Fruit fly (Drosophila melanogaster) whole organism, embryonic: ENCODE data around the gene CG16984.

Source experiments
- Atf-2 ChIP-seq: fragments of 200-800 bp; sonication (Bioruptor generic); optimal IDR thresholded peaks from 2 replicates; lab custom pipeline; 2016; ENCODE audit warnings: missing biosample characterization, missing genetic modification characterization
- Blimp-1 ChIP-seq: fragments of 200-800 bp; sonication (Bioruptor generic); optimal IDR thresholded peaks from 3 replicates; lab custom pipeline; 2018; ENCODE audit warnings: missing biosample characterization, missing genetic modification characterization, mild to moderate bottlenecking, moderate library complexity, missing genetic modification reagents
- CG10267 ChIP-seq: fragments of 200-800 bp; sonication (Bioruptor generic); optimal IDR thresholded peaks from 2 replicates; lab custom pipeline; 2018; ENCODE audit warnings: missing biosample characterization, mild to moderate bottlenecking, missing genetic modification characterization, moderate library complexity
- CG11456 ChIP-seq: fragments of 200-800 bp; sonication (Bioruptor generic); IDR thresholded peaks from 3 replicates; pipeline ENCODE4 v1.3.6; 2022; ENCODE audit warnings: missing biosample characterization, missing genetic modification characterization
- CG11504 ChIP-seq: fragments of 200-800 bp; sonication (Bioruptor generic); optimal IDR thresholded peaks from 3 replicates; lab custom pipeline; 2019; ENCODE audit warnings: missing biosample characterization, mild to moderate bottlenecking, missing genetic modification characterization, moderate library complexity
- CG12391 ChIP-seq: fragments of 200-800 bp; sonication (Bioruptor generic); optimal IDR thresholded peaks from 3 replicates; lab custom pipeline; 2018; ENCODE audit warnings: missing biosample characterization, mild to moderate bottlenecking, missing genetic modification characterization, moderate library complexity
- CG12769 ChIP-seq: fragments of 200-800 bp; sonication (Bioruptor generic); optimal IDR thresholded peaks from 2 replicates; lab custom pipeline; 2019; ENCODE audit warnings: missing biosample characterization, mild to moderate bottlenecking, missing genetic modification characterization, moderate library complexity
- CG14667 ChIP-seq: fragments of 200-800 bp; sonication (Bioruptor generic); IDR thresholded peaks from 2 replicates; pipeline ENCODE4 v1.3.6; 2022; ENCODE audit warnings: missing biosample characterization, missing genetic modification characterization
- CG15073 ChIP-seq: fragments of 200-800 bp; sonication (Bioruptor generic); optimal IDR thresholded peaks from 2 replicates; lab custom pipeline; 2016; ENCODE audit warnings: missing biosample characterization, missing genetic modification characterization
- CG15696 ChIP-seq: fragments of 200-800 bp; sonication (Bioruptor generic); optimal IDR thresholded peaks from 2 replicates; lab custom pipeline; 2019; ENCODE audit warnings: missing biosample characterization, mild to moderate bottlenecking, missing genetic modification characterization, moderate library complexity
- CG17359 ChIP-seq: fragments of 200-800 bp; sonication (Bioruptor generic); optimal IDR thresholded peaks from 3 replicates; lab custom pipeline; 2018; ENCODE audit warnings: missing biosample characterization, mild to moderate bottlenecking, missing genetic modification characterization, moderate library complexity
- CG17385 ChIP-seq: fragments of 200-800 bp; sonication (Bioruptor generic); optimal IDR thresholded peaks from 3 replicates; lab custom pipeline; 2018; ENCODE audit warnings: missing biosample characterization, mild to moderate bottlenecking, missing genetic modification characterization
- CG18011 ChIP-seq: fragments of 200-800 bp; sonication (Bioruptor generic); optimal IDR thresholded peaks from 2 replicates; lab custom pipeline; 2017; ENCODE audit warnings: missing biosample characterization, missing genetic modification characterization, mild to moderate bottlenecking, moderate library complexity, missing genotype
- CG1832 ChIP-seq: fragments of 200-800 bp; sonication (Bioruptor generic); optimal IDR thresholded peaks from 2 replicates; lab custom pipeline; 2017; ENCODE audit warnings: missing biosample characterization, mild to moderate bottlenecking, missing genetic modification characterization, inconsistent platforms
- CG2199 ChIP-seq: fragments of 200-800 bp; sonication (Bioruptor generic); IDR thresholded peaks from 3 replicates; pipeline ENCODE4 v1.3.6; 2022; ENCODE audit warnings: missing biosample characterization, missing genetic modification characterization
- CG2678 ChIP-seq: fragments of 200-800 bp; sonication (Bioruptor generic); optimal IDR thresholded peaks from 3 replicates; lab custom pipeline; 2019; ENCODE audit warnings: missing biosample characterization, mild to moderate bottlenecking, missing genetic modification characterization, moderate library complexity
- CG31365 ChIP-seq: fragments of 200-800 bp; sonication (Bioruptor generic); optimal IDR thresholded peaks from 2 replicates; lab custom pipeline; 2018; ENCODE audit warnings: missing biosample characterization, mild to moderate bottlenecking, missing genetic modification characterization
- CG3847 ChIP-seq: fragments of 200-800 bp; sonication (Bioruptor generic); IDR thresholded peaks from 2 replicates; pipeline ENCODE4 v1.3.6; 2022; ENCODE audit warnings: missing biosample characterization, missing genetic modification characterization
- CG6654 ChIP-seq: fragments of 200-800 bp; sonication (Bioruptor generic); optimal IDR thresholded peaks from 2 replicates; lab custom pipeline; 2017; ENCODE audit warnings: missing biosample characterization, mild to moderate bottlenecking, missing genetic modification characterization
- CG6683 ChIP-seq: fragments of 200-800 bp; sonication (Bioruptor generic); optimal IDR thresholded peaks from 2 replicates; lab custom pipeline; 2017; ENCODE audit warnings: missing biosample characterization, mild to moderate bottlenecking, missing genetic modification characterization, missing genetic modification reagents
- CG8281 ChIP-seq: fragments of 200-800 bp; sonication (Bioruptor generic); optimal IDR thresholded peaks from 2 replicates; lab custom pipeline; 2018; ENCODE audit warnings: missing biosample characterization, mild to moderate bottlenecking, missing genetic modification characterization, moderate library complexity
- CG9876 ChIP-seq: fragments of 200-800 bp; sonication (Bioruptor generic); optimal IDR thresholded peaks from 2 replicates; lab custom pipeline; 2016; ENCODE audit warnings: missing biosample characterization, missing genetic modification characterization
- CkIIα-i1 ChIP-seq: fragments of 200-800 bp; sonication (Bioruptor generic); IDR thresholded peaks from 2 replicates; pipeline ENCODE4 v1.3.6; 2022; ENCODE audit warnings: missing biosample characterization, missing genetic modification characterization
- Dek ChIP-seq: fragments of 200-800 bp; sonication (Bioruptor generic); optimal IDR thresholded peaks from 3 replicates; lab custom pipeline; 2019; ENCODE audit warnings: missing biosample characterization, mild to moderate bottlenecking, missing genetic modification characterization, moderate library complexity
- Elba2 ChIP-seq: fragments of 200-800 bp; sonication (Bioruptor generic); optimal IDR thresholded peaks from 3 replicates; lab custom pipeline; 2016; ENCODE audit warnings: missing biosample characterization, missing genetic modification characterization
- Ets97D ChIP-seq: fragments of 200-800 bp; sonication (Bioruptor generic); optimal IDR thresholded peaks from 3 replicates; lab custom pipeline; 2016; ENCODE audit warnings: missing biosample characterization, missing genetic modification characterization
- HLHmδ ChIP-seq: fragments of 200-800 bp; sonication (Bioruptor generic); optimal IDR thresholded peaks from 2 replicates; lab custom pipeline; 2018; ENCODE audit warnings: missing biosample characterization, mild to moderate bottlenecking, missing genetic modification characterization, moderate library complexity
- HmgZ ChIP-seq: fragments of 200-800 bp; sonication (Bioruptor generic); optimal IDR thresholded peaks from 2 replicates; lab custom pipeline; 2018; ENCODE audit warnings: missing biosample characterization, mild to moderate bottlenecking, missing genetic modification characterization
- Lim3 ChIP-seq: fragments of 200-800 bp; sonication (Bioruptor generic); IDR thresholded peaks from 2 replicates; pipeline ENCODE4 v1.3.6; 2022; ENCODE audit warnings: missing biosample characterization, missing genetic modification characterization
- Meics ChIP-seq: fragments of 200-800 bp; sonication (Bioruptor generic); optimal IDR thresholded peaks from 2 replicates; lab custom pipeline; 2017; ENCODE audit warnings: missing biosample characterization, mild to moderate bottlenecking, missing genetic modification characterization
- Mes4 ChIP-seq: fragments of 200-800 bp; sonication (Bioruptor generic); optimal IDR thresholded peaks from 2 replicates; lab custom pipeline; 2016; ENCODE audit warnings: missing biosample characterization, missing genetic modification characterization
- Ptx1 ChIP-seq: fragments of 200-800 bp; sonication (Bioruptor generic); IDR thresholded peaks from 2 replicates; pipeline ENCODE4 v1.3.6; 2022; ENCODE audit warnings: missing biosample characterization, missing genetic modification characterization
- Sox100B ChIP-seq: fragments of 200-800 bp; sonication (Bioruptor generic); optimal IDR thresholded peaks from 3 replicates; lab custom pipeline; 2018; ENCODE audit warnings: missing biosample characterization, mild to moderate bottlenecking, missing genetic modification characterization
- Ssrp ChIP-seq: fragments of 200-800 bp; sonication (Bioruptor generic); optimal IDR thresholded peaks from 2 replicates; lab custom pipeline; 2018; ENCODE audit warnings: missing biosample characterization, mild to moderate bottlenecking, missing genetic modification characterization, moderate library complexity
- Tbp ChIP-seq: fragments of >200 bp; optimal IDR thresholded peaks from 2 replicates; lab custom pipeline; 2018; ENCODE audit warnings: missing biosample characterization, missing genetic modification characterization
- Xrp1 ChIP-seq: fragments of 200-800 bp; sonication (Bioruptor generic); IDR thresholded peaks from 2 replicates; pipeline ENCODE4 v1.3.6; 2022; ENCODE audit warnings: missing biosample characterization, missing genetic modification characterization
- amos ChIP-seq: fragments of 200-800 bp; sonication (Bioruptor generic); IDR thresholded peaks from 2 replicates; pipeline ENCODE4 v1.3.6; 2022; ENCODE audit warnings: missing biosample characterization, missing genetic modification characterization; ENCODE audit not compliant: partially characterized antibody
- bsh ChIP-seq, 2 experiments: fragments of 200-800 bp; sonication (Bioruptor generic); optimal IDR thresholded peaks; 2 replicates each; lab custom pipeline; 2017 to 2018; ENCODE audit warnings: mild to moderate bottlenecking in 2 of 2, missing biosample characterization in 2 of 2, missing genetic modification characterization in 2 of 2, moderate library complexity in 1 of 2
- btn ChIP-seq: fragments of 200-800 bp; sonication (Bioruptor generic); optimal IDR thresholded peaks from 2 replicates; lab custom pipeline; 2016; ENCODE audit warnings: missing biosample characterization, missing genetic modification characterization
- cg ChIP-seq: fragments of 200-800 bp; sonication (Bioruptor generic); optimal IDR thresholded peaks from 3 replicates; lab custom pipeline; 2019; ENCODE audit warnings: missing biosample characterization, mild to moderate bottlenecking, missing genetic modification characterization, moderate library complexity
- fd3F ChIP-seq: fragments of 200-800 bp; sonication (Bioruptor generic); optimal IDR thresholded peaks from 2 replicates; lab custom pipeline; 2018; ENCODE audit warnings: missing biosample characterization, mild to moderate bottlenecking, missing genetic modification characterization, moderate library complexity
- gcm ChIP-seq: fragments of 200-800 bp; sonication (Bioruptor generic); optimal IDR thresholded peaks from 2 replicates; lab custom pipeline; 2019; ENCODE audit warnings: missing biosample characterization, mild to moderate bottlenecking, missing genetic modification characterization, moderate library complexity
- gfzf ChIP-seq: fragments of 200-800 bp; sonication (Bioruptor generic); optimal IDR thresholded peaks from 2 replicates; lab custom pipeline; 2016; ENCODE audit warnings: missing biosample characterization, mild to moderate bottlenecking, missing genetic modification characterization, moderate library complexity
- lov ChIP-seq, 2 experiments: fragments of 200-800 bp in 1 of 2; fragments of >200 bp in 1 of 2; sonication (Bioruptor generic) in 1 of 2; IDR thresholded peaks in 1 of 2; optimal IDR thresholded peaks in 1 of 2; 2 replicates in 1 of 2; 3 replicates in 1 of 2; pipeline versions ENCODE4 v1.3.6 to Lab custom; 2017 to 2022; ENCODE audit warnings: missing biosample characterization in 1 of 2, missing genetic modification characterization in 1 of 2
- mld ChIP-seq: fragments of 200-800 bp; sonication (Bioruptor generic); IDR thresholded peaks from 3 replicates; pipeline ENCODE4 v1.3.6; 2022; ENCODE audit warnings: missing biosample characterization, missing genetic modification characterization; ENCODE audit not compliant: partially characterized antibody
- phol ChIP-seq: fragments of 200-800 bp; sonication (Bioruptor generic); optimal IDR thresholded peaks from 3 replicates; lab custom pipeline; 2018; ENCODE audit warnings: missing biosample characterization, mild to moderate bottlenecking, missing genetic modification characterization, moderate library complexity
- pita ChIP-seq: fragments of 200-800 bp; sonication (Bioruptor generic); optimal IDR thresholded peaks from 2 replicates; lab custom pipeline; 2017; ENCODE audit warnings: missing biosample characterization, mild to moderate bottlenecking, missing genetic modification characterization
- pum ChIP-seq: fragments of 200-800 bp; sonication (Bioruptor generic); optimal IDR thresholded peaks from 2 replicates; lab custom pipeline; 2016; ENCODE audit warnings: missing biosample characterization, missing genetic modification characterization
- pzg ChIP-seq: fragments of 200-800 bp; sonication (Bioruptor generic); optimal IDR thresholded peaks from 3 replicates; lab custom pipeline; 2018; ENCODE audit warnings: missing biosample characterization, mild to moderate bottlenecking, missing genetic modification characterization, moderate library complexity
- tgo ChIP-seq: fragments of 200-800 bp; sonication (Bioruptor generic); IDR thresholded peaks from 3 replicates; pipeline ENCODE4 v1.3.6; 2022; ENCODE audit warnings: missing biosample characterization, missing genetic modification characterization

The CG16984 gene

dm6 chr3L:2548932-2549331 is 46.6 kb upstream of the CG16984 start (continued):
- TF ChIP-seq Xrp1 (GFP tag; lab: Robert Waterston, UW) (0 out of 2 replicates have a peak, but pooled peaks have one; percentile 14), Atf-2 (GFP tag; lab: Kevin White, UChicago) (no peak), CG6654 (GFP tag; lab: Kevin White, UChicago) (no peak), cg (GFP tag; lab: Kevin White, UChicago) (no peak), Mes4 (no peak), CG12769 (tag; lab: Kevin White, UChicago) (no peak), HmgZ (tag; lab: Kevin White, UChicago) (no peak), fd3F (no peak), Ets97D (GFP tag; lab: Kevin White, UChicago) (no peak), CG18011 (GFP tag; lab: Kevin White, UChicago) (no peak), gfzf (GFP tag; lab: Kevin White, UChicago) (no peak), pita (no peak), CG6683 (no peak), CG2678 (tag; lab: Kevin White, UChicago) (peak; percentile 54), Dek (tag; lab: Kevin White, UChicago) (no peak), CG17359 (tag; lab: Kevin White, UChicago) (peak; percentile 50), CG11456 (GFP tag; lab: Robert Waterston, UW) (no peak), CG1832 (GFP tag; lab: Kevin White, UChicago) (no peak), CG8281 (no peak), Lim3 (GFP tag; lab: Robert Waterston, UW) (no peak), Sox100B (GFP tag; lab: Kevin White, UChicago) (no peak), Ssrp (tag; lab: Kevin White, UChicago) (no peak), CG12391 (no peak), mld (GFP tag; lab: Robert Waterston, UW) (no peak), CG9876 (GFP tag; lab: Kevin White, UChicago) (no peak), CG11504 (tag; lab: Kevin White, UChicago) (peak; percentile 62), CG3847 (GFP tag; lab: Robert Waterston, UW) (no peak), CkIIα-i1 (GFP tag; lab: Robert Waterston, UW) (no peak), amos (GFP tag; lab: Robert Waterston, UW) (no peak), CG17385 (no peak), gcm (no peak), pum (no peak), CG31365 (tag; lab: Kevin White, UChicago) (no peak), bsh (GFP tag; optimal IDR thresholded peaks at IDR 0.05; lab: Kevin White, UChicago) (no peak), Meics (GFP tag; lab: Kevin White, UChicago) (no peak), CG15073 (no peak), Ptx1 (GFP tag; lab: Robert Waterston, UW) (peak; percentile 25; the same call in 1 of the 2 replicates), CG2199 (GFP tag; lab: Robert Waterston, UW) (no peak), Tbp (no peak), tgo (GFP tag; lab: Robert Waterston, UW) (no peak), CG10267 (tag; lab: Kevin White, UChicago) (no peak), CG15696 (tag; lab: Kevin White, UChicago) (no peak), CG14667 (no peak), pzg (GFP tag; lab: Kevin White, UChicago) (no peak), btn (no peak), HLHmδ (GFP tag; lab: Kevin White, UChicago) (no peak), Elba2 (GFP tag; lab: Kevin White, UChicago) (no peak), lov (optimal IDR thresholded peaks at IDR 0.05; lab: Kevin White, UChicago) (no peak), lov (GFP tag; IDR thresholded peaks at IDR 0.05; lab: Robert Waterston, UW) (no peak), phol (tag; lab: Kevin White, UChicago) (peak; percentile 24), Blimp-1 (GFP tag; lab: Kevin White, UChicago) (peak; percentile 55)
